Worm (Caenorhabditis elegans) whole organism, early embryonic: ENCODE results near the gene pink-1.

ENCODE experiments used
- B0310.2 ChIP-seq: sonication (generic microtip); optimal IDR thresholded peaks from 2 replicates; lab custom pipeline; 2016; ENCODE audit warnings: mild to moderate bottlenecking, missing genetic modification characterization, missing compliant biosample characterization
- F13C5.2 ChIP-seq: sonication (generic microtip); optimal IDR thresholded peaks from 2 replicates; lab custom pipeline; 2017; ENCODE audit warnings: mild to moderate bottlenecking, missing genetic modification characterization, inconsistent platforms, missing compliant biosample characterization
- ama-1 ChIP-seq: fragments of 150-350 bp; optimal IDR thresholded peaks from 2 replicates; lab custom pipeline; 2014
- ceh-13 ChIP-seq: fragments of 200-800 bp; sonication (Bioruptor generic); optimal IDR thresholded peaks from 2 replicates; lab custom pipeline; 2018; ENCODE audit warnings: mild to moderate bottlenecking, missing genetic modification characterization, missing compliant biosample characterization
- ets-7 ChIP-seq: sonication (generic microtip); optimal IDR thresholded peaks from 2 replicates; lab custom pipeline; 2016; ENCODE audit warnings: missing genotype, missing genetic modification characterization, missing compliant biosample characterization
- flt-1 ChIP-seq: fragments of 200-800 bp; sonication (Bioruptor generic); IDR thresholded peaks from 2 replicates; pipeline ENCODE4 v1.3.6; 2022; ENCODE audit warnings: missing genetic modification characterization, missing compliant biosample characterization
- hmbx-1 ChIP-seq: sonication (generic microtip); optimal IDR thresholded peaks from 2 replicates; lab custom pipeline; 2016; ENCODE audit warnings: mild to moderate bottlenecking, missing genetic modification characterization, missing compliant biosample characterization
- scrt-1 ChIP-seq: fragments of 200-800 bp; sonication (Bioruptor generic); IDR thresholded peaks from 2 replicates; pipeline ENCODE4 v1.3.6; 2022; ENCODE audit warnings: missing genetic modification characterization, missing compliant biosample characterization
- tra-4 ChIP-seq: sonication (generic microtip); optimal IDR thresholded peaks from 2 replicates; lab custom pipeline; 2017; ENCODE audit warnings: missing genetic modification characterization, missing compliant biosample characterization

- TF ChIP-seq flt-1 (GFP tag; lab: Robert Waterston, UW) = no peak
- no peak for TF ChIP-seq ama-1 (lab: Kevin White, UChicago)
- TF ChIP-seq ceh-13 (GFP tag; lab: Kevin White, UChicago) = no peak
- no peak for TF ChIP-seq F13C5.2 (tag; lab: Kevin White, UChicago)
- no peak for TF ChIP-seq scrt-1
- TF ChIP-seq tra-4 = no peak
- TF ChIP-seq ets-7 (tag; lab: Kevin White, UChicago) = no peak
- no peak for TF ChIP-seq hmbx-1 (tag; lab: Kevin White, UChicago)
- no peak for TF ChIP-seq B0310.2 (tag; lab: Kevin White, UChicago)
These were observed 17.0 kb upstream of the pink-1 start, which contains the start of the genes EEED8.13 and EEED8.18 for ce11 chrII:5412467-5412866.
